Fruit fly (Drosophila melanogaster) whole organism, embryonic: Measurements from ENCODE around the gene H.

Experiments
- B-H2 ChIP-seq: fragments of 200-800 bp; sonication (Bioruptor generic); optimal IDR thresholded peaks from 2 replicates; lab custom pipeline; 2018; ENCODE audit warnings: missing biosample characterization, mild to moderate bottlenecking, missing genetic modification characterization
- CG10209 ChIP-seq: fragments of 200-800 bp; sonication (Bioruptor generic); optimal IDR thresholded peaks from 3 replicates; lab custom pipeline; 2017; ENCODE audit warnings: missing biosample characterization, mild to moderate bottlenecking, missing genetic modification characterization, missing genetic modification reagents
- CG10267 ChIP-seq: fragments of 200-800 bp; sonication (Bioruptor generic); optimal IDR thresholded peaks from 2 replicates; lab custom pipeline; 2018; ENCODE audit warnings: missing biosample characterization, mild to moderate bottlenecking, missing genetic modification characterization, moderate library complexity
- CG10274 ChIP-seq: fragments of 200-800 bp; sonication (Bioruptor generic); optimal IDR thresholded peaks from 3 replicates; lab custom pipeline; 2017; ENCODE audit warnings: missing biosample characterization, mild to moderate bottlenecking, missing genetic modification characterization
- CG12391 ChIP-seq: fragments of 200-800 bp; sonication (Bioruptor generic); optimal IDR thresholded peaks from 3 replicates; lab custom pipeline; 2018; ENCODE audit warnings: missing biosample characterization, mild to moderate bottlenecking, missing genetic modification characterization, moderate library complexity
- CG14014 ChIP-seq: fragments of 200-800 bp; sonication (Bioruptor generic); IDR thresholded peaks from 2 replicates; pipeline ENCODE4 v1.3.6; 2022; ENCODE audit warnings: missing biosample characterization, missing genetic modification characterization
- CG14667 ChIP-seq: fragments of 200-800 bp; sonication (Bioruptor generic); IDR thresholded peaks from 2 replicates; pipeline ENCODE4 v1.3.6; 2022; ENCODE audit warnings: missing biosample characterization, missing genetic modification characterization
- CG16813 ChIP-seq: fragments of 200-800 bp; sonication (Bioruptor generic); IDR thresholded peaks from 3 replicates; pipeline ENCODE4 v1.3.6; 2022; ENCODE audit warnings: missing biosample characterization, missing genetic modification characterization; ENCODE audit not compliant: partially characterized antibody
- CG18476 ChIP-seq: fragments of 200-800 bp; sonication (Bioruptor generic); optimal IDR thresholded peaks from 2 replicates; lab custom pipeline; 2016; ENCODE audit warnings: missing biosample characterization, mild to moderate bottlenecking, missing genetic modification characterization
- CG2129 ChIP-seq: fragments of 200-800 bp; sonication (Bioruptor generic); IDR thresholded peaks from 2 replicates; pipeline ENCODE4 v1.3.6; 2022; ENCODE audit warnings: missing biosample characterization, missing genetic modification characterization; ENCODE audit not compliant: partially characterized antibody
- CG2678 ChIP-seq: fragments of 200-800 bp; sonication (Bioruptor generic); optimal IDR thresholded peaks from 3 replicates; lab custom pipeline; 2019; ENCODE audit warnings: missing biosample characterization, mild to moderate bottlenecking, missing genetic modification characterization, moderate library complexity
- CG2875 ChIP-seq: fragments of 200-800 bp; sonication (Bioruptor generic); optimal IDR thresholded peaks from 2 replicates; lab custom pipeline; 2017; ENCODE audit warnings: missing biosample characterization, mild to moderate bottlenecking, missing genetic modification characterization, missing genetic modification reagents
- CG2889 ChIP-seq: fragments of 200-800 bp; sonication (Bioruptor generic); IDR thresholded peaks from 3 replicates; pipeline ENCODE4 v1.3.6; 2022; ENCODE audit warnings: missing biosample characterization, missing genetic modification characterization
- CG30403 ChIP-seq: fragments of 200-800 bp; sonication (Bioruptor generic); optimal IDR thresholded peaks from 3 replicates; lab custom pipeline; 2016; ENCODE audit warnings: missing biosample characterization, missing genetic modification characterization
- CG33213 ChIP-seq: fragments of 200-800 bp; sonication (Bioruptor generic); optimal IDR thresholded peaks from 3 replicates; lab custom pipeline; 2016; ENCODE audit warnings: missing biosample characterization, missing genetic modification characterization
- CG3726 ChIP-seq: fragments of 200-800 bp; sonication (Bioruptor generic); IDR thresholded peaks from 3 replicates; pipeline ENCODE4, ENCODE4 v1.3.6; 2022; ENCODE audit warnings: missing biosample characterization, missing genetic modification characterization
- CG4328 ChIP-seq: fragments of 200-800 bp; sonication (Bioruptor generic); optimal IDR thresholded peaks from 3 replicates; lab custom pipeline; 2017; ENCODE audit warnings: missing biosample characterization, missing genetic modification reagents, missing genetic modification characterization
- CG6854 ChIP-seq: fragments of 200-800 bp; sonication (Bioruptor generic); optimal IDR thresholded peaks from 3 replicates; lab custom pipeline; 2017; ENCODE audit warnings: missing biosample characterization, mild to moderate bottlenecking, missing genetic modification characterization
- CG7271 ChIP-seq: fragments of 200-800 bp; sonication (Bioruptor generic); optimal IDR thresholded peaks from 2 replicates; lab custom pipeline; 2018; ENCODE audit warnings: missing biosample characterization, mild to moderate bottlenecking, missing genetic modification characterization, moderate library complexity
- CG9817 ChIP-seq: fragments of 200-800 bp; sonication (Bioruptor generic); optimal IDR thresholded peaks from 2 replicates; lab custom pipeline; 2018; ENCODE audit warnings: missing biosample characterization, mild to moderate bottlenecking, missing genetic modification characterization, moderate library complexity
- Eip74EF ChIP-seq, 2 experiments: fragments of 200-800 bp in 1 of 2; fragments of >200 bp in 1 of 2; sonication (Bioruptor generic) in 1 of 2; optimal IDR thresholded peaks; 2 replicates each; lab custom pipeline; 2017 to 2019; ENCODE audit warnings: missing biosample characterization in 2 of 2, missing genetic modification characterization in 2 of 2, mild to moderate bottlenecking in 1 of 2, moderate library complexity in 1 of 2
- Ets65A ChIP-seq: fragments of 200-800 bp; sonication (Bioruptor generic); peaks from one replicate; lab custom pipeline; 2016; ENCODE audit warnings: missing biosample characterization, missing genetic modification characterization
- Gug ChIP-seq: fragments of 200-800 bp; sonication (Bioruptor generic); IDR thresholded peaks from 4 replicates; pipeline ENCODE4 v1.3.6; 2022; ENCODE audit warnings: missing biosample characterization, missing genetic modification characterization
- Hr78 ChIP-seq, 2 experiments: fragments of 200-800 bp in 1 of 2; fragments of >200 bp in 1 of 2; sonication (Bioruptor generic) in 1 of 2; optimal IDR thresholded peaks; 2 replicates each; lab custom pipeline; 2017 to 2019; ENCODE audit warnings: missing biosample characterization in 2 of 2, missing genetic modification characterization in 2 of 2, mild to moderate bottlenecking in 1 of 2, moderate library complexity in 1 of 2
- Lpt ChIP-seq: fragments of >200 bp; optimal IDR thresholded peaks from 2 replicates; lab custom pipeline; 2018; ENCODE audit warnings: missing biosample characterization, missing genetic modification characterization
- MESR4 ChIP-seq: fragments of 200-800 bp; sonication (Bioruptor generic); optimal IDR thresholded peaks from 2 replicates; lab custom pipeline; 2018; ENCODE audit warnings: missing biosample characterization, mild to moderate bottlenecking, missing genetic modification characterization, moderate library complexity
- Mad ChIP-seq: fragments of 200-800 bp; sonication (Bioruptor generic); optimal IDR thresholded peaks from 2 replicates; lab custom pipeline; 2016; ENCODE audit warnings: missing biosample characterization, missing genetic modification characterization
- NC2α ChIP-seq: fragments of 200-800 bp; sonication (Bioruptor generic); optimal IDR thresholded peaks from 2 replicates; lab custom pipeline; 2016; ENCODE audit warnings: missing biosample characterization, missing genetic modification characterization
- NFAT ChIP-seq: fragments of 200-800 bp; sonication (Bioruptor generic); IDR thresholded peaks from 2 replicates; pipeline ENCODE4 v1.3.6; 2022; ENCODE audit warnings: missing biosample characterization, missing genetic modification characterization
- NK7.1 ChIP-seq: fragments of 200-800 bp; sonication (Bioruptor generic); optimal IDR thresholded peaks from 3 replicates; lab custom pipeline; 2016; ENCODE audit warnings: missing biosample characterization, missing genetic modification characterization
- Nf-YB ChIP-seq: fragments of 200-800 bp; sonication (Bioruptor generic); optimal IDR thresholded peaks from 3 replicates; lab custom pipeline; 2019; ENCODE audit warnings: missing biosample characterization, mild to moderate bottlenecking, missing genetic modification characterization, moderate library complexity
- NfI ChIP-seq: fragments of 200-800 bp; sonication (Bioruptor generic); optimal IDR thresholded peaks from 3 replicates; lab custom pipeline; 2018; ENCODE audit warnings: missing biosample characterization, mild to moderate bottlenecking, missing genetic modification characterization, moderate library complexity
- Usf ChIP-seq: fragments of 200-800 bp; sonication (Bioruptor generic); optimal IDR thresholded peaks from 2 replicates; lab custom pipeline; 2017; ENCODE audit warnings: missing genotype, missing biosample characterization, missing genetic modification characterization
- Xbp1 ChIP-seq: fragments of 200-800 bp; sonication (Bioruptor generic); optimal IDR thresholded peaks from 3 replicates; lab custom pipeline; 2016; ENCODE audit warnings: missing biosample characterization, mild to moderate bottlenecking, missing genetic modification characterization
- aop ChIP-seq: fragments of 200-800 bp; sonication (Bioruptor generic); IDR thresholded peaks from 2 replicates; pipeline ENCODE4 v1.3.6; 2022; ENCODE audit warnings: missing biosample characterization, missing genetic modification characterization
- ato ChIP-seq: fragments of 200-800 bp; sonication (Bioruptor generic); IDR thresholded peaks from 2 replicates; pipeline ENCODE4 v1.3.6; 2022; ENCODE audit warnings: missing biosample characterization, missing genetic modification characterization; ENCODE audit not compliant: partially characterized antibody
- bab2 ChIP-seq: fragments of 200-800 bp; sonication (Bioruptor generic); optimal IDR thresholded peaks from 2 replicates; lab custom pipeline; 2016; ENCODE audit warnings: missing biosample characterization, missing genetic modification characterization
- chm ChIP-seq: fragments of 200-800 bp; sonication (Bioruptor generic); IDR thresholded peaks from 2 replicates; pipeline ENCODE4 v1.3.6; 2022; ENCODE audit warnings: missing biosample characterization, missing genetic modification characterization
- da ChIP-seq: fragments of 200-800 bp; sonication (Bioruptor generic); optimal IDR thresholded peaks from 2 replicates; lab custom pipeline; 2016; ENCODE audit warnings: missing biosample characterization, missing genetic modification characterization
- danr ChIP-seq: fragments of 200-800 bp; sonication (Bioruptor generic); IDR thresholded peaks from 2 replicates; pipeline ENCODE4 v1.3.6; 2022; ENCODE audit warnings: missing biosample characterization, missing genetic modification characterization
- fru ChIP-seq: fragments of >200 bp; optimal IDR thresholded peaks from 2 replicates; lab custom pipeline; 2017
- gfzf ChIP-seq: fragments of 200-800 bp; sonication (Bioruptor generic); optimal IDR thresholded peaks from 2 replicates; lab custom pipeline; 2016; ENCODE audit warnings: missing biosample characterization, mild to moderate bottlenecking, missing genetic modification characterization, moderate library complexity
- hth ChIP-seq: fragments of >200 bp; optimal IDR thresholded peaks from 2 replicates; lab custom pipeline; 2017; ENCODE audit warnings: inconsistent platforms
- insv ChIP-seq, 2 experiments: fragments of 200-800 bp; sonication (Bioruptor generic); optimal IDR thresholded peaks; 3 replicates each; lab custom pipeline; 2016 to 2018; ENCODE audit warnings: missing biosample characterization in 2 of 2, missing genetic modification characterization in 2 of 2
- knrl ChIP-seq: fragments of 200-800 bp; sonication (Bioruptor generic); IDR thresholded peaks from 3 replicates; pipeline ENCODE4 v1.3.6; 2022; ENCODE audit warnings: missing biosample characterization, missing genetic modification characterization; ENCODE audit not compliant: partially characterized antibody
- nerfin-1 ChIP-seq: fragments of 200-800 bp; sonication (Bioruptor generic); optimal IDR thresholded peaks from 3 replicates; lab custom pipeline; 2019; ENCODE audit warnings: missing biosample characterization, mild to moderate bottlenecking, missing genetic modification characterization, moderate library complexity
- org-1 ChIP-seq: fragments of 200-800 bp; sonication (Bioruptor generic); optimal IDR thresholded peaks from 2 replicates; lab custom pipeline; 2017; ENCODE audit warnings: missing biosample characterization, missing genetic modification characterization
- sc ChIP-seq, 3 experiments: fragments of >200 bp in 2 of 3; fragments of 200-800 bp in 1 of 3; sonication (Bioruptor generic) in 1 of 3; optimal IDR thresholded peaks; 2 replicates in 2 of 3; 3 replicates in 1 of 3; lab custom pipeline; 2017; ENCODE audit warnings: mild to moderate bottlenecking in 1 of 3, missing biosample characterization in 1 of 3, missing genetic modification characterization in 1 of 3, missing genetic modification reagents in 1 of 3
- sqz ChIP-seq: fragments of 200-800 bp; sonication (Bioruptor generic); optimal IDR thresholded peaks from 3 replicates; lab custom pipeline; 2018; ENCODE audit warnings: missing biosample characterization, mild to moderate bottlenecking, missing genetic modification characterization
- tio ChIP-seq: fragments of 200-800 bp; sonication (Bioruptor generic); optimal IDR thresholded peaks from 2 replicates; lab custom pipeline; 2017; ENCODE audit warnings: missing biosample characterization, missing genetic modification characterization, inconsistent platforms
- tna ChIP-seq: fragments of 200-800 bp; sonication (Bioruptor generic); IDR thresholded peaks from 2 replicates; pipeline ENCODE4 v1.3.6; 2022; ENCODE audit warnings: missing biosample characterization, missing genetic modification characterization; ENCODE audit not compliant: partially characterized antibody

Gene H

DNA sequence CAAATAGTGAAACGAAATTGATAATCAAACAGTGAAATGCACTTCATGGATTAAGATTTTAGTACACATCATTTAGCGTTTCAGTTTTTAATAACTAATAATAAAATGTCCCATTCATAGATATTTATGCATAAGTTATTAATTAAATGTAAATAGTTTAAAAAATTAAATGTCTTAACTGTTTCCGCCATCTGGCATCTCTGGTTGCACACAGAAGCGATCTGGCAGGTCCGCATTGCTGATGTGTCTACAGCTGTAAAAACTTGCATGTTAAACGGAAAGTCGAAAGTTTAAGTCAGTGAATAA, 33.3 kb upstream of the H start, which contains the start of gene Srp72 (continued):
- TF ChIP-seq ato (no peak), fru (lab: Kevin White, UChicago) (no peak), Hr78 (GFP tag; optimal IDR thresholded peaks at IDR 0.05; lab: Kevin White, UChicago) (no peak), danr (no peak), CG14667 (GFP tag; lab: Robert Waterston, UW) (no peak), CG30403 (GFP tag; lab: Kevin White, UChicago) (peak; percentile 68), CG12391 (tag; lab: Kevin White, UChicago) (peak; percentile 78), Xbp1 (GFP tag; lab: Kevin White, UChicago) (peak; percentile 66), Eip74EF (GFP tag; optimal IDR thresholded peaks at IDR 0.05; lab: Kevin White, UChicago) (no peak), sc (optimal IDR thresholded peaks at IDR 0.05; lab: Kevin White, UChicago) (no peak), sc (GFP tag; optimal IDR thresholded peaks at IDR 0.05; lab: Kevin White, UChicago) (no peak), Nf-YB (GFP tag; lab: Kevin White, UChicago) (no peak), CG6854 (GFP tag; lab: Kevin White, UChicago) (no peak), hth (lab: Kevin White, UChicago) (no peak), nerfin-1 (tag; lab: Kevin White, UChicago) (no peak), gfzf (peak; percentile 56), NK7.1 (GFP tag; lab: Kevin White, UChicago) (no peak), org-1 (no peak), Gug (GFP tag; lab: Robert Waterston, UW) (peak; percentile 48; the same call in 1 of the 4 replicates), Lpt (GFP tag; lab: Kevin White, UChicago) (no peak), Ets65A (GFP tag; lab: Kevin White, UChicago) (no peak), B-H2 (no peak), MESR4 (GFP tag; lab: Kevin White, UChicago) (no peak), CG4328 (GFP tag; lab: Kevin White, UChicago) (peak; percentile 29), NC2α (GFP tag; lab: Kevin White, UChicago) (no peak), CG3726 (GFP tag; lab: Robert Waterston, UW) (no peak), CG2875 (GFP tag; lab: Kevin White, UChicago) (peak; percentile 16), NFAT (no peak), Mad (GFP tag; lab: Kevin White, UChicago) (no peak), CG18476 (GFP tag; lab: Kevin White, UChicago) (peak; percentile 65), bab2 (peak; percentile 20), sqz (GFP tag; lab: Kevin White, UChicago) (no peak), tna (GFP tag; lab: Robert Waterston, UW) (no peak), CG10274 (GFP tag; lab: Kevin White, UChicago) (no peak), CG9817 (tag; lab: Kevin White, UChicago) (peak; percentile 44), CG10267 (peak; percentile 74), CG2678 (tag; lab: Kevin White, UChicago) (peak; percentile 68), chm (GFP tag; lab: Robert Waterston, UW) (peak; percentile 23; the same call in 1 of the 2 replicates), CG14014 (peak; percentile 47; the same call in 1 of the 2 replicates), CG2889 (GFP tag; lab: Robert Waterston, UW) (no peak), CG2129 (no peak), aop (GFP tag; lab: Robert Waterston, UW) (no peak), CG7271 (tag; lab: Kevin White, UChicago) (no peak), insv (GFP tag; optimal IDR thresholded peaks at IDR 0.05; lab: Kevin White, UChicago) (no peak), CG33213 (GFP tag; lab: Kevin White, UChicago) (peak; percentile 18), CG16813 (GFP tag; lab: Robert Waterston, UW) (no peak), knrl (GFP tag; lab: Robert Waterston, UW) (no peak), NfI (peak; percentile 31), tio (GFP tag; lab: Kevin White, UChicago) (peak; percentile 29), CG10209 (GFP tag; lab: Kevin White, UChicago) (no peak), da (no peak), Usf (GFP tag; lab: Kevin White, UChicago) (no peak)
